Fruit fly (Drosophila melanogaster): Measurements from ENCODE around the gene CG12684.

The CG12684 gene

DNA sequence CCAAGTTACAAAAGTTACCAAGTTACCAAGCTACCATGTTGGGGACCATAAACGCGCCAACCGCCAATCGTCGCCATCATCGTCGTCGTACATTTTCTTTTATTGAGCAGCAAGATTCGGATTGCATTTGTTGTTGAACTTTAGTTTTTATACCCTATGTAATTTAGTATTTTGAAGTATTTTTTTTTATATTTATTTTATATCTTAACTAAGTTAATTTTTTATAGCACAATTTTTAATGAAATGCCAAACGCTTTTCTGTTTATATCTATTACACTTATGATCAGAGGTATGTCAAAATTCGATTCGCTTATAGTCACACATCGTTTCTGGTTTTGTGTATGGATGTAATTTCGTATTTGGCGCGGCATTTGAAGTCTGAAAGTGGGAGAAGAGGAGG is 10.7 kb upstream of the CG12684 start (continued):
- no peak for TF ChIP-seq svp (GFP tag)
- no peak for TF ChIP-seq vri (GFP tag; optimal IDR thresholded peaks at IDR 0.05)
- TF ChIP-seq Ets21C (GFP tag; optimal IDR thresholded peaks at IDR 0.05), result no peak

DNA sequence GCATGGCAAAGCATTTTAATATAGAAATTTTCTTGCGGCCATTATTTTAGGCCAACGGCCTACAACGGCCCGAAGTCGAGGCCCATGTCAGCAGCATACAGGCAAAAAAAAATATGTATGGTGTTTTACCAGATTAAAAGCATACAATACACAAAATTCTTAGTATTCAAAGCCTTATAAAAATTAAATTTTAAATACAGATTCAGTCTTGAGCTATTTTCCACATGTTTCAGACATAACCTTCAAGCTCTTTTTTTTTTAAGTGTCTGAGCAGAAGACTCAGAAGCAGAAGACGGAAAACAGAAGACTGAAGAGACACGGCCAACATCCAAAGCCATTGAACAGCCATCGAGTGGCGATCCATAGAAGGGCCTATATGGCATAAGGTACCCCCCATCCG is 10.0 kb upstream of the CG12684 start:
- TF ChIP-seq CG10631 (GFP tag; optimal IDR thresholded peaks at IDR 0.05), result peak; percentile 29
- no peak for TF ChIP-seq Smox (GFP tag; optimal IDR thresholded peaks at IDR 0.05)
- TF ChIP-seq salr (GFP tag; optimal IDR thresholded peaks at IDR 0.05), result no peak
- peak; percentile 7 for TF ChIP-seq CG3919 (GFP tag; optimal IDR thresholded peaks at IDR 0.05)
- peak; percentile 26 for TF ChIP-seq esn (GFP tag; optimal IDR thresholded peaks at IDR 0.05)
- TF ChIP-seq CG6163 (GFP tag; IDR thresholded peaks at IDR 0.05), result peak; percentile 54; the same call in 1 of the 3 replicates
- TF ChIP-seq CG6276 (GFP tag; optimal IDR thresholded peaks at IDR 0.05), result no peak
- TF ChIP-seq CG15336 (GFP tag; IDR thresholded peaks at IDR 0.05), result peak; percentile 23; the same call in 1 of the 2 replicates
- TF ChIP-seq CG4318 (GFP tag; optimal IDR thresholded peaks at IDR 0.05), result no peak
- no peak for TF ChIP-seq Blimp-1 (GFP tag; optimal IDR thresholded peaks at IDR 0.05)
- TF ChIP-seq OdsH (GFP tag; optimal IDR thresholded peaks at IDR 0.05), result peak; percentile 4
- TF ChIP-seq lz (GFP tag; optimal IDR thresholded peaks at IDR 0.05), result peak; percentile 3
- peak; percentile 24 for TF ChIP-seq topi (GFP tag; optimal IDR thresholded peaks at IDR 0.05)
- TF ChIP-seq CG10669 (GFP tag; optimal IDR thresholded peaks at IDR 0.05), result no peak
- no peak for TF ChIP-seq CG8632 (GFP tag; optimal IDR thresholded peaks at IDR 0.05)
- no peak for TF ChIP-seq Eip93F (GFP tag; optimal IDR thresholded peaks at IDR 0.05)
- TF ChIP-seq CG6854 (GFP tag; optimal IDR thresholded peaks at IDR 0.05), result no peak
- 0 out of 3 replicates have a peak, but pooled peaks have one; percentile 18 for TF ChIP-seq CG8119 (GFP tag; IDR thresholded peaks at IDR 0.05)
- TF ChIP-seq Ets96B (tag; optimal IDR thresholded peaks at IDR 0.05), result no peak
- no peak for TF ChIP-seq acj6 (GFP tag; optimal IDR thresholded peaks at IDR 0.05)
- no peak for TF ChIP-seq CG7368 (GFP tag; optimal IDR thresholded peaks at IDR 0.05)
- no peak for TF ChIP-seq Hr39 (GFP tag; optimal IDR thresholded peaks at IDR 0.05)
- no peak for TF ChIP-seq Gug (GFP tag; IDR thresholded peaks at IDR 0.05)
- TF ChIP-seq CG32006 (GFP tag; optimal IDR thresholded peaks at IDR 0.05), result peak; percentile 21
- no peak for TF ChIP-seq CG11762 (GFP tag; optimal IDR thresholded peaks at IDR 0.05; ENCODE audit: insufficient read depth)
- no peak for TF ChIP-seq Eip75B (GFP tag; optimal IDR thresholded peaks at IDR 0.05)
- peak; percentile 3 for TF ChIP-seq CG31627 (GFP tag; optimal IDR thresholded peaks at IDR 0.05)
- peak; percentile 24 for TF ChIP-seq Sox102F (GFP tag; optimal IDR thresholded peaks at IDR 0.05)
- TF ChIP-seq svp (GFP tag), result peak; percentile 43
- no peak for TF ChIP-seq dac (GFP tag; optimal IDR thresholded peaks at IDR 0.05)
- peak; percentile 58 for TF ChIP-seq Eip78C (GFP tag)
- TF ChIP-seq eg (GFP tag; IDR thresholded peaks at IDR 0.05), result 0 out of 3 replicates have a peak, but pooled peaks have one; percentile 23
- peak; percentile 14 for TF ChIP-seq achi (GFP tag; optimal IDR thresholded peaks at IDR 0.05)
- TF ChIP-seq cyc (GFP tag; optimal IDR thresholded peaks at IDR 0.05), result peak; percentile 3
- TF ChIP-seq Met (GFP tag; optimal IDR thresholded peaks at IDR 0.05), result peak; percentile 36
- no peak for TF ChIP-seq CG11294 (GFP tag; IDR thresholded peaks at IDR 0.05)

- no peak for TF ChIP-seq topi (GFP tag; optimal IDR thresholded peaks at IDR 0.05)
- no peak for TF ChIP-seq CG7368 (GFP tag; optimal IDR thresholded peaks at IDR 0.05)
- 0 out of 3 replicates have a peak, but pooled peaks have one; percentile 42 for TF ChIP-seq CG6163 (GFP tag; IDR thresholded peaks at IDR 0.05)
- peak; percentile 7 for TF ChIP-seq CG3919 (GFP tag; optimal IDR thresholded peaks at IDR 0.05)
- peak; percentile 32 for TF ChIP-seq Eip78C (GFP tag)
- peak; percentile 53 for TF ChIP-seq svp (GFP tag)
Measured at dm6 chrX:4573971-4574370, 2.2 kb upstream of the CG12684 start.

dm6 chrX:4564962-4565361 is 6.8 kb downstream of the CG12684 start:
- TF ChIP-seq svp (GFP tag), result peak; percentile 12
- peak; percentile 43 for TF ChIP-seq Eip78C (GFP tag)
- no peak for TF ChIP-seq CG1621 (tag; optimal IDR thresholded peaks at IDR 0.05)
